Worm (Caenorhabditis elegans): ENCODE measurements around the gene Y73C8B.1.

- TF ChIP-seq flh-1 (GFP tag; optimal IDR thresholded peaks at IDR 0.05) (no peak), snpc-4 (tag; optimal IDR thresholded peaks at IDR 0.05) (no peak), nhr-12 (tag; optimal IDR thresholded peaks at IDR 0.05) (no peak), unc-62 (GFP tag; optimal IDR thresholded peaks at IDR 0.05) (no peak), ztf-11 (tag; optimal IDR thresholded peaks at IDR 0.05) (no peak), blmp-1 (tag; optimal IDR thresholded peaks at IDR 0.05) (no peak), elt-3 (tag; optimal IDR thresholded peaks at IDR 0.05) (no peak)
Measured at ce11 chrV:3218604-3219003, 21.9 kb upstream of the Y73C8B.1 start.

All from whole organism, mixed stage, embryonic.